Worm (Caenorhabditis elegans) whole organism, L4 larva: ENCODE data around the gene ngn-1.

Experiments used
- aha-1 ChIP-seq: fragments of 150-350 bp; peaks from one replicate; lab custom pipeline; 2014; ENCODE audit warnings: missing biosample characterization, missing genetic modification characterization
- ceh-82 ChIP-seq: sonication (generic microtip); optimal IDR thresholded peaks from 2 replicates; lab custom pipeline; 2017; ENCODE audit warnings: missing biosample characterization, missing genetic modification characterization
- egl-27 ChIP-seq: sonication (generic microtip); optimal IDR thresholded peaks from 3 replicates; lab custom pipeline; 2017; ENCODE audit warnings: missing biosample characterization, missing genetic modification reagents, missing genetic modification characterization
- lin-29 ChIP-seq: fragments of 200-800 bp; sonication (Bioruptor generic); IDR thresholded peaks from 2 replicates; pipeline ENCODE4 v1.3.6; 2022; ENCODE audit warnings: missing genetic modification reagents, missing genetic modification characterization, missing compliant biosample characterization
- nhr-11 ChIP-seq: fragments of 150-350 bp; optimal IDR thresholded peaks from 2 replicates; lab custom pipeline; 2014; ENCODE audit warnings: missing biosample characterization, missing genetic modification characterization
- nhr-237 ChIP-seq: sonication (generic microtip); optimal IDR thresholded peaks from 2 replicates; lab custom pipeline; 2017; ENCODE audit warnings: missing biosample characterization, missing genetic modification characterization
- nhr-6 ChIP-seq: fragments of 150-350 bp; optimal IDR thresholded peaks from 2 replicates; lab custom pipeline; 2014; ENCODE audit warnings: missing biosample characterization, missing genetic modification characterization
- skn-1 ChIP-seq: fragments of 150-350 bp; optimal IDR thresholded peaks from 2 replicates; lab custom pipeline; 2014; ENCODE audit warnings: missing biosample characterization, missing genetic modification characterization
- unc-39 ChIP-seq: sonication (generic microtip); optimal IDR thresholded peaks from 2 replicates; lab custom pipeline; 2017; ENCODE audit warnings: missing biosample characterization, missing genetic modification characterization

DNA sequence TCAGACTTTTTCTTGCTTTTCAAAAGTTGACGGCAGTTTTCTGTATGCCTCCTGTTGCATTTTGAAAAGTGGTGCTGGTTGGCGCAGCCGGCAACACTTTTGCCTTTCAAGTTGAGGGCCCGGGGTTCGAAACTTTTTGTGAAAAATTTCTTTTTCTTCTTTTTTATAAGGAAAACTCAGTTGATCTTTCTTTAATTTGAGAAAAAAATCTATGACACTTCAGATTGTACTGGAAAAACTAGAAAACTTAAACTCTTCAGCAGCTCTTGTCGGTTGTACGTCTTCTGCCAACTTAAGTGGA, 36.8 kb upstream of the ngn-1 start:
- peak; percentile 9 for TF ChIP-seq aha-1 (tag; lab: Kevin White, UChicago)
- TF ChIP-seq egl-27 (tag; lab: Kevin White, UChicago) = no peak
- no peak for TF ChIP-seq nhr-6
- no peak for TF ChIP-seq ceh-82
- TF ChIP-seq lin-29 (GFP tag; lab: Robert Waterston, UW) = no peak
- no peak for TF ChIP-seq unc-39 (tag; lab: Kevin White, UChicago)
- no peak for TF ChIP-seq skn-1 (tag; lab: Kevin White, UChicago)
- no peak for TF ChIP-seq nhr-11 (tag; lab: Kevin White, UChicago)
- no peak for TF ChIP-seq nhr-237 (tag; lab: Kevin White, UChicago)
